Fruit fly (Drosophila melanogaster): ENCODE results near the gene Edem1.

Edem1 gene

DNA sequence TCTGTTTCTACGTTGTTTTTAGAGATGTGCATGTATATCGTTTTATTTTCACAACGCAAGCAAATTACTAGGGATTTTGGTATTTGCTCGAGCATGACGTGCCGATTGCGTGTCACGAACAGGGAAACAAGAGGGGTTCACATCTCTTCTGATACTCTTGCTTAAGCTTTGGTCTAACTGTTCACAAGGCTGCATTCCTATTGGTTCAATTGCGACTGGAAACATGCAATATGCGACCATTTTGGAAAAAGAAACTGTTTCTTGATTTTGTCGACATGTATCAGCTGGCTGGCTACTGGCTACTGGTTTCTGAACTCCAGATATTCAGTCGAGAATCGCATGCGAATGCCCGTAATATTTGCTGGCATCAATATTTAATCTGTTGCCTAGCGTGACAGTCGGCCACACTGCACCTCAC, 28.5 kb downstream of the Edem1 start, which contains the start of gene Coa8 (continued):
- peak; percentile 18 for TF ChIP-seq repo (GFP tag; optimal IDR thresholded peaks at IDR 0.05)
- TF ChIP-seq Hr78 (GFP tag; optimal IDR thresholded peaks at IDR 0.05), result no peak
- no peak for TF ChIP-seq CG18764 (GFP tag; optimal IDR thresholded peaks at IDR 0.05)
- peak; percentile 14; the same call in 1 of the 2 replicates for TF ChIP-seq Rx (GFP tag; IDR thresholded peaks at IDR 0.05)
- peak; percentile 52 for TF ChIP-seq Sry-δ (GFP tag; optimal IDR thresholded peaks at IDR 0.05)
- no peak for TF ChIP-seq sd (tag; optimal IDR thresholded peaks at IDR 0.05)
- peak; percentile 53 for TF ChIP-seq unpg (GFP tag; optimal IDR thresholded peaks at IDR 0.05)
- TF ChIP-seq twi (tag; optimal IDR thresholded peaks at IDR 0.05), result no peak
- peak; percentile 53 for TF ChIP-seq HmgZ (tag; optimal IDR thresholded peaks at IDR 0.05)
- TF ChIP-seq Bteb2 (GFP tag; optimal IDR thresholded peaks at IDR 0.05), result peak; percentile 2
- no peak for TF ChIP-seq Sox102F (GFP tag; optimal IDR thresholded peaks at IDR 0.05)
- TF ChIP-seq CG11398 (GFP tag; optimal IDR thresholded peaks at IDR 0.05), result no peak
- TF ChIP-seq kah (GFP tag; optimal IDR thresholded peaks at IDR 0.05), result no peak
- TF ChIP-seq CG9817 (tag; optimal IDR thresholded peaks at IDR 0.05), result peak; percentile 45
- TF ChIP-seq hb (GFP tag; IDR thresholded peaks at IDR 0.05; ENCODE audit: partially characterized antibody), result no peak
- no peak for TF ChIP-seq CG4820 (GFP tag; optimal IDR thresholded peaks at IDR 0.05)
- peak; percentile 57 for TF ChIP-seq Dll (GFP tag; IDR thresholded peaks at IDR 0.05; ENCODE audit: partially characterized antibody)
- TF ChIP-seq chn (GFP tag; optimal IDR thresholded peaks at IDR 0.05), result peak; percentile 34
- no peak for TF ChIP-seq eyg (GFP tag; optimal IDR thresholded peaks at IDR 0.05)
- no peak for TF ChIP-seq CG10209 (GFP tag; optimal IDR thresholded peaks at IDR 0.05)
- no peak for TF ChIP-seq ham (GFP tag; IDR thresholded peaks at IDR 0.05)
- no peak for TF ChIP-seq HLH3B (GFP tag; IDR thresholded peaks at IDR 0.05)
- TF ChIP-seq Dek (tag; optimal IDR thresholded peaks at IDR 0.05), result peak; percentile 5
- peak; percentile 33; the same call in 1 of the 2 replicates for TF ChIP-seq CG4404 (GFP tag; IDR thresholded peaks at IDR 0.05)
- TF ChIP-seq CG8089 (GFP tag; optimal IDR thresholded peaks at IDR 0.05), result peak; percentile 23
- TF ChIP-seq Fer1 (GFP tag; optimal IDR thresholded peaks at IDR 0.05), result peak; percentile 34
- TF ChIP-seq gsb-n (tag; optimal IDR thresholded peaks at IDR 0.05), result no peak
- peak; percentile 40 for TF ChIP-seq CG13624 (GFP tag; optimal IDR thresholded peaks at IDR 0.05)
- peak; percentile 32 for TF ChIP-seq mirr (GFP tag; optimal IDR thresholded peaks at IDR 0.05)
- no peak for TF ChIP-seq ap (GFP tag; IDR thresholded peaks at IDR 0.05)
- TF ChIP-seq ato (GFP tag; IDR thresholded peaks at IDR 0.05; ENCODE audit: partially characterized antibody), result no peak; the same call in 1 of the 2 replicates
- no peak for TF ChIP-seq CG32767 (GFP tag; IDR thresholded peaks at IDR 0.05)
- peak; percentile 46 for TF ChIP-seq pum (GFP tag; optimal IDR thresholded peaks at IDR 0.05)
- TF ChIP-seq ro (GFP tag; IDR thresholded peaks at IDR 0.05), result no peak
- TF ChIP-seq maf-S (GFP tag; optimal IDR thresholded peaks at IDR 0.05), result peak; percentile 15
- no peak for TF ChIP-seq CG15479 (GFP tag; optimal IDR thresholded peaks at IDR 0.05)
- no peak for TF ChIP-seq emc (GFP tag; optimal IDR thresholded peaks at IDR 0.05)
- TF ChIP-seq CTCF (GFP tag; optimal IDR thresholded peaks at IDR 0.05), result no peak
- no peak for TF ChIP-seq org-1 (GFP tag; optimal IDR thresholded peaks at IDR 0.05)
- TF ChIP-seq Xrp1 (GFP tag; IDR thresholded peaks at IDR 0.05), result peak; percentile 44
- no peak for TF ChIP-seq CG8388 (GFP tag; optimal IDR thresholded peaks at IDR 0.05)
- no peak for TF ChIP-seq CG18619 (GFP tag; optimal IDR thresholded peaks at IDR 0.05)
- no peak for TF ChIP-seq Mes4 (GFP tag; optimal IDR thresholded peaks at IDR 0.05)
- TF ChIP-seq p53 (GFP tag; optimal IDR thresholded peaks at IDR 0.05), result no peak
- TF ChIP-seq CG12155 (GFP tag; optimal IDR thresholded peaks at IDR 0.05), result peak; percentile 11
- TF ChIP-seq cg (GFP tag; optimal IDR thresholded peaks at IDR 0.05), result no peak
- peak; percentile 37 for TF ChIP-seq btn (GFP tag; optimal IDR thresholded peaks at IDR 0.05)
- TF ChIP-seq lilli (GFP tag; optimal IDR thresholded peaks at IDR 0.05), result peak; percentile 53
- TF ChIP-seq zfh1 (GFP tag; IDR thresholded peaks at IDR 0.05), result peak; percentile 46; the same call in 2 of the 3 replicates
- TF ChIP-seq CG10366 (GFP tag; IDR thresholded peaks at IDR 0.05), result peak; percentile 41
- peak; percentile 39 for TF ChIP-seq Sin3A (optimal IDR thresholded peaks at IDR 0.05)
- TF ChIP-seq bsh (GFP tag; optimal IDR thresholded peaks at IDR 0.05), result peak in 1 of 2 experiments; percentile 11
